Comparison of ENCODE assay signal across 1 fruit fly cellular context in the genomic region with DNA sequence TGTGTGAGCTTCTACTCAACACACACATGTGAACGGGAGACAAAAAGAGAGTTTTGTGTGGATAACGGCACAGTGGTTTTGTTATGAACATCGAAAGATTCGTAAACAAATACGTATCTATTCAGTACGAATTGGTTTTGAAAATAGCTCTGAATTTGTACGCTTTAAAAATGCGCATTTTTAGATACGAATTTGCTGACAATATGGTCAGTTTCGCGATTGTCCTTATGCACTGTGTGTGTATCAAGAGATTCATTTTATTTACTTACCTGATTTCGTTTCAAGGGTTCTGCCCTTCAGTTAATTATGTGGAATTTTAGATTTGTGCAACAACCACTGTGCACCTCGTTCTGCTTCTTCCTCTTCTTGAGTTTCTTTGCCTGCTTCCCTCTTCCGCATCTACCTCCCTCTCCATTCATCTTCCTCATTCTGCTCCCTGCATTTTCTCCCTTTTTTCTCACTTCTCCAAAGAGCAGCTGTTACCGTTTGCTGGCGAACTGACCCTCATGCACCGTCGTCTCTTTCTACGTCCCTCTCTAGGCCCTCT.
A peak's percentile ranks its signal among the peaks of the same experiment; 100 is the strongest.
TF ChIP-seq lines count a peak whose summit lies in the region.

No protein-coding gene starts in this region.

TF ChIP-seq in whole organism, embryonic, 481 proteins besides CTCF, POLR2A, EP300 and RAD21 (continued from another document and continues in another):
- no peak for TF ChIP-seq hb (GFP tag; IDR thresholded peaks at IDR 0.05; lab: Robert Waterston, UW; ENCODE audit: partially characterized antibody)
- TF ChIP-seq CG1792 (GFP tag; optimal IDR thresholded peaks at IDR 0.05; lab: Kevin White, UChicago): peak; percentile 52
- TF ChIP-seq CG11723 (GFP tag; optimal IDR thresholded peaks at IDR 0.05; lab: Kevin White, UChicago): peak; percentile 60
- TF ChIP-seq br (optimal IDR thresholded peaks at IDR 0.05; lab: Kevin White, UChicago): no peak
- peak; percentile 29 to 47 for TF ChIP-seq Trl (optimal IDR thresholded peaks at IDR 0.05; lab: Kevin White, UChicago)
- TF ChIP-seq Trl (GFP tag; optimal IDR thresholded peaks at IDR 0.05; lab: Kevin White, UChicago): peak; percentile 49
- peak; percentile 83 for TF ChIP-seq lbe (GFP tag; optimal IDR thresholded peaks at IDR 0.05; lab: Kevin White, UChicago)
- TF ChIP-seq CG2202 (tag; optimal IDR thresholded peaks at IDR 0.05; lab: Kevin White, UChicago): peak; percentile 80
- peak; percentile 76 for TF ChIP-seq CG10267 (tag; optimal IDR thresholded peaks at IDR 0.05; lab: Kevin White, UChicago)
- TF ChIP-seq pfk (GFP tag; optimal IDR thresholded peaks at IDR 0.05; lab: Kevin White, UChicago): no peak
- no peak for TF ChIP-seq Ravus (GFP tag; IDR thresholded peaks at IDR 0.05; lab: Robert Waterston, UW)
- TF ChIP-seq NfI (GFP tag; optimal IDR thresholded peaks at IDR 0.05; lab: Kevin White, UChicago): peak; percentile 60
- TF ChIP-seq ci (GFP tag; IDR thresholded peaks at IDR 0.05; lab: Robert Waterston, UW): peak; percentile 80; the same call in 2 of the 3 replicates
- peak; percentile 59 for TF ChIP-seq CG17359 (tag; optimal IDR thresholded peaks at IDR 0.05; lab: Kevin White, UChicago)
- peak; percentile 35 for TF ChIP-seq CG30020 (tag; optimal IDR thresholded peaks at IDR 0.05; lab: Kevin White, UChicago)
- TF ChIP-seq CG4820 (GFP tag; optimal IDR thresholded peaks at IDR 0.05; lab: Kevin White, UChicago): peak; percentile 68
- no peak for TF ChIP-seq CG12744 (GFP tag; optimal IDR thresholded peaks at IDR 0.05; lab: Kevin White, UChicago)
- TF ChIP-seq CG6689 (GFP tag; IDR thresholded peaks at IDR 0.05; lab: Robert Waterston, UW): peak; percentile 70
- no peak for TF ChIP-seq CG2889 (GFP tag; IDR thresholded peaks at IDR 0.05; lab: Robert Waterston, UW)
- TF ChIP-seq sens (GFP tag; lab: Kevin White, UChicago): peak; percentile 98
- no peak for TF ChIP-seq Dbx (GFP tag; IDR thresholded peaks at IDR 0.05; lab: Robert Waterston, UW)
- peak; percentile 85 for TF ChIP-seq fd96Cb (tag; optimal IDR thresholded peaks at IDR 0.05; lab: Kevin White, UChicago)
- peak; percentile 45 for TF ChIP-seq CG2116 (GFP tag; optimal IDR thresholded peaks at IDR 0.05; lab: Kevin White, UChicago)
- TF ChIP-seq lmd (GFP tag; IDR thresholded peaks at IDR 0.05; lab: Robert Waterston, UW): peak; percentile 64; the same call in 1 of the 2 replicates
- peak; percentile 58 for TF ChIP-seq Lhr (GFP tag; optimal IDR thresholded peaks at IDR 0.05; lab: Kevin White, UChicago)
- TF ChIP-seq ewg (GFP tag; optimal IDR thresholded peaks at IDR 0.05; lab: Kevin White, UChicago): peak; percentile 60
- peak in 1 of 3 experiments; percentile 78 for TF ChIP-seq Stat92E (GFP tag; optimal IDR thresholded peaks at IDR 0.05; lab: Kevin White, UChicago)
- no peak for TF ChIP-seq CG7987 (GFP tag; optimal IDR thresholded peaks at IDR 0.05; lab: Kevin White, UChicago)
- no peak for TF ChIP-seq bbx (GFP tag; IDR thresholded peaks at IDR 0.05; lab: Robert Waterston, UW; ENCODE audit: partially characterized antibody)
- peak; percentile 87 for TF ChIP-seq Med (GFP tag; lab: Kevin White, UChicago)
- peak; percentile 83 for TF ChIP-seq Hsf (GFP tag; optimal IDR thresholded peaks at IDR 0.05; lab: Kevin White, UChicago)
- peak; percentile 20 for TF ChIP-seq YL-1 (GFP tag; optimal IDR thresholded peaks at IDR 0.05; lab: Kevin White, UChicago)
- TF ChIP-seq Bdp1 (GFP tag; optimal IDR thresholded peaks at IDR 0.05; lab: Kevin White, UChicago): peak; percentile 55
- TF ChIP-seq Hr3 (GFP tag; optimal IDR thresholded peaks at IDR 0.05; lab: Kevin White, UChicago): peak; percentile 58
- TF ChIP-seq CG7372 (GFP tag; IDR thresholded peaks at IDR 0.05; lab: Robert Waterston, UW): no peak
- TF ChIP-seq CG12236 (GFP tag; optimal IDR thresholded peaks at IDR 0.05; lab: Kevin White, UChicago): peak; percentile 49
- TF ChIP-seq slp2 (GFP tag; optimal IDR thresholded peaks at IDR 0.05; lab: Kevin White, UChicago): peak; percentile 70
- TF ChIP-seq ems (GFP tag; optimal IDR thresholded peaks at IDR 0.05; lab: Kevin White, UChicago): peak; percentile 32
- TF ChIP-seq otp (GFP tag; IDR thresholded peaks at IDR 0.05; lab: Robert Waterston, UW): no peak
- peak; percentile 38 for TF ChIP-seq CG2120 (GFP tag; optimal IDR thresholded peaks at IDR 0.05; lab: Kevin White, UChicago)
- peak; percentile 45 for TF ChIP-seq CG18476 (GFP tag; optimal IDR thresholded peaks at IDR 0.05; lab: Kevin White, UChicago)
- no peak for TF ChIP-seq Bgb (GFP tag; IDR thresholded peaks at IDR 0.05; lab: Robert Waterston, UW; ENCODE audit: partially characterized antibody)
- peak; percentile 13 for TF ChIP-seq CG12071 (GFP tag; optimal IDR thresholded peaks at IDR 0.05; lab: Kevin White, UChicago)
- TF ChIP-seq CG31224 (GFP tag; IDR thresholded peaks at IDR 0.05; lab: Robert Waterston, UW): no peak
- TF ChIP-seq CG3847 (GFP tag; IDR thresholded peaks at IDR 0.05; lab: Robert Waterston, UW): no peak
- peak; percentile 48 for TF ChIP-seq CG4617 (GFP tag; optimal IDR thresholded peaks at IDR 0.05; lab: Kevin White, UChicago; ENCODE audit: borderline replicate concordance)
- TF ChIP-seq CG11696 (GFP tag; IDR thresholded peaks at IDR 0.05; lab: Robert Waterston, UW): no peak
- no peak for TF ChIP-seq CG6791 (GFP tag; IDR thresholded peaks at IDR 0.05; lab: Robert Waterston, UW; ENCODE audit: partially characterized antibody)
- TF ChIP-seq Atf-2 (GFP tag; optimal IDR thresholded peaks at IDR 0.05; lab: Kevin White, UChicago): peak; percentile 78
- TF ChIP-seq gsb-n (tag; optimal IDR thresholded peaks at IDR 0.05; lab: Kevin White, UChicago): peak; percentile 82
- TF ChIP-seq CG1832 (GFP tag; optimal IDR thresholded peaks at IDR 0.05; lab: Kevin White, UChicago): no peak
- peak; percentile 68 for TF ChIP-seq en (GFP tag; optimal IDR thresholded peaks at IDR 0.05; lab: Kevin White, UChicago)
- no peak for TF ChIP-seq CG7928 (GFP tag; optimal IDR thresholded peaks at IDR 0.05; lab: Kevin White, UChicago)
- no peak for TF ChIP-seq zf30C (GFP tag; optimal IDR thresholded peaks at IDR 0.05; lab: Kevin White, UChicago)
- TF ChIP-seq CG8765 (GFP tag; IDR thresholded peaks at IDR 0.05; lab: Robert Waterston, UW): peak; percentile 71
- peak; percentile 74 for TF ChIP-seq CG13775 (GFP tag; optimal IDR thresholded peaks at IDR 0.05; lab: Kevin White, UChicago)
- TF ChIP-seq psq (GFP tag; optimal IDR thresholded peaks at IDR 0.05; lab: Kevin White, UChicago): peak; percentile 40
- TF ChIP-seq Atf3 (GFP tag; optimal IDR thresholded peaks at IDR 0.05; lab: Kevin White, UChicago): peak; percentile 60
- peak; percentile 60 for TF ChIP-seq Six4 (GFP tag; optimal IDR thresholded peaks at IDR 0.05; lab: Kevin White, UChicago)
- peak; percentile 73 for TF ChIP-seq Antp (GFP tag; optimal IDR thresholded peaks at IDR 0.05; lab: Kevin White, UChicago)
- no peak for TF ChIP-seq sima (GFP tag; optimal IDR thresholded peaks at IDR 0.05; lab: Kevin White, UChicago)
- no peak for TF ChIP-seq CG17612 (GFP tag; IDR thresholded peaks at IDR 0.05; lab: Robert Waterston, UW)
- no peak for TF ChIP-seq gcm2 (GFP tag; optimal IDR thresholded peaks at IDR 0.05; lab: Kevin White, UChicago)
- no peak for TF ChIP-seq Dek (tag; optimal IDR thresholded peaks at IDR 0.05; lab: Kevin White, UChicago)
- no peak for TF ChIP-seq Lpt (GFP tag; optimal IDR thresholded peaks at IDR 0.05; lab: Kevin White, UChicago)
- TF ChIP-seq cwo (GFP tag; optimal IDR thresholded peaks at IDR 0.05; lab: Kevin White, UChicago): peak; percentile 13
- TF ChIP-seq CG17829 (tag; optimal IDR thresholded peaks at IDR 0.05; lab: Kevin White, UChicago): peak; percentile 81
- peak; percentile 27 for TF ChIP-seq Jarid2 (GFP tag; optimal IDR thresholded peaks at IDR 0.05; lab: Kevin White, UChicago)
- peak; percentile 46 for TF ChIP-seq jing (GFP tag; optimal IDR thresholded peaks at IDR 0.05; lab: Kevin White, UChicago)
- TF ChIP-seq CG2678 (tag; optimal IDR thresholded peaks at IDR 0.05; lab: Kevin White, UChicago): peak; percentile 79
- peak; percentile 82 for TF ChIP-seq CG33557 (GFP tag; optimal IDR thresholded peaks at IDR 0.05; lab: Kevin White, UChicago)
- TF ChIP-seq zen2 (GFP tag; IDR thresholded peaks at IDR 0.05; lab: Robert Waterston, UW; ENCODE audit: partially characterized antibody): no peak
- TF ChIP-seq kah (GFP tag; optimal IDR thresholded peaks at IDR 0.05; lab: Kevin White, UChicago): peak; percentile 45
- TF ChIP-seq ERR (GFP tag; optimal IDR thresholded peaks at IDR 0.05; lab: Kevin White, UChicago): no peak
- no peak for TF ChIP-seq hkb (optimal IDR thresholded peaks at IDR 0.05; lab: Kevin White, UChicago)
- peak; percentile 55; the same call in 1 of the 2 replicates for TF ChIP-seq hkb (GFP tag; IDR thresholded peaks at IDR 0.05; lab: Robert Waterston, UW)
- peak; percentile 72 for TF ChIP-seq trem (tag; optimal IDR thresholded peaks at IDR 0.05; lab: Kevin White, UChicago)
- no peak for TF ChIP-seq CG13287 (GFP tag; IDR thresholded peaks at IDR 0.05; lab: Robert Waterston, UW; ENCODE audit: partially characterized antibody)
- TF ChIP-seq CG2129 (GFP tag; IDR thresholded peaks at IDR 0.05; lab: Robert Waterston, UW; ENCODE audit: partially characterized antibody): no peak
- TF ChIP-seq lilli (GFP tag; optimal IDR thresholded peaks at IDR 0.05; lab: Kevin White, UChicago): peak; percentile 62
- peak; percentile 55 for TF ChIP-seq esg (GFP tag; conservative IDR thresholded peaks at IDR 0.05; lab: Robert Waterston, UW)
- no peak for TF ChIP-seq cas (GFP tag; IDR thresholded peaks at IDR 0.05; lab: Robert Waterston, UW)
- no peak for TF ChIP-seq mld (GFP tag; IDR thresholded peaks at IDR 0.05; lab: Robert Waterston, UW; ENCODE audit: partially characterized antibody)
- no peak for TF ChIP-seq yki (optimal IDR thresholded peaks at IDR 0.05; lab: Kevin White, UChicago)
- TF ChIP-seq zfh1 (GFP tag; IDR thresholded peaks at IDR 0.05; lab: Robert Waterston, UW): peak; percentile 67; the same call in 2 of the 3 replicates
- TF ChIP-seq BEAF-32 (GFP tag; optimal IDR thresholded peaks at IDR 0.05; lab: Kevin White, UChicago): no peak
- TF ChIP-seq Fer2 (tag; optimal IDR thresholded peaks at IDR 0.05; lab: Kevin White, UChicago): no peak
- peak; percentile 30 for TF ChIP-seq mam (GFP tag; optimal IDR thresholded peaks at IDR 0.05; lab: Kevin White, UChicago)
- TF ChIP-seq CG10959 (GFP tag; IDR thresholded peaks at IDR 0.05; lab: Robert Waterston, UW): peak; percentile 59
- TF ChIP-seq CG9609 (GFP tag; optimal IDR thresholded peaks at IDR 0.05; lab: Kevin White, UChicago): peak; percentile 67
- peak; percentile 76 for TF ChIP-seq zen (tag; optimal IDR thresholded peaks at IDR 0.05; lab: Kevin White, UChicago)
- TF ChIP-seq HmgZ (tag; optimal IDR thresholded peaks at IDR 0.05; lab: Kevin White, UChicago): no peak
- TF ChIP-seq her (GFP tag; optimal IDR thresholded peaks at IDR 0.05; lab: Kevin White, UChicago): peak; percentile 59
- peak; percentile 54; the same call in 1 of the 3 replicates for TF ChIP-seq gce (GFP tag; IDR thresholded peaks at IDR 0.05; lab: Robert Waterston, UW)
- peak; percentile 69 for TF ChIP-seq jumu (GFP tag; optimal IDR thresholded peaks at IDR 0.05; lab: Kevin White, UChicago)
- 0 out of 2 replicates have a peak, but pooled peaks have one; percentile 34 for TF ChIP-seq CG10366 (GFP tag; IDR thresholded peaks at IDR 0.05; lab: Robert Waterston, UW)
- TF ChIP-seq CG16813 (GFP tag; IDR thresholded peaks at IDR 0.05; lab: Robert Waterston, UW; ENCODE audit: partially characterized antibody): no peak
- no peak for TF ChIP-seq CG43689 (GFP tag; IDR thresholded peaks at IDR 0.05; lab: Robert Waterston, UW)
- no peak for TF ChIP-seq hbn (GFP tag; IDR thresholded peaks at IDR 0.05; lab: Robert Waterston, UW; ENCODE audit: partially characterized antibody)
- no peak for TF ChIP-seq NK7.1 (GFP tag; optimal IDR thresholded peaks at IDR 0.05; lab: Kevin White, UChicago)
- TF ChIP-seq Gsc (GFP tag; IDR thresholded peaks at IDR 0.05; lab: Robert Waterston, UW): no peak; the same call in 1 of the 2 replicates
- peak; percentile 46; the same call in 1 of the 3 replicates for TF ChIP-seq tgo (GFP tag; IDR thresholded peaks at IDR 0.05; lab: Robert Waterston, UW)
- peak; percentile 30 for TF ChIP-seq dm (GFP tag; optimal IDR thresholded peaks at IDR 0.05; lab: Kevin White, UChicago)
- TF ChIP-seq CG5245 (GFP tag; optimal IDR thresholded peaks at IDR 0.05; lab: Kevin White, UChicago): peak; percentile 54
- TF ChIP-seq Hr51 (GFP tag; optimal IDR thresholded peaks at IDR 0.05; lab: Kevin White, UChicago): peak; percentile 19 to 49
- peak; percentile 72 for TF ChIP-seq vvl (GFP tag; IDR thresholded peaks at IDR 0.05; lab: Robert Waterston, UW)
- peak; percentile 88 for TF ChIP-seq Xrp1 (GFP tag; IDR thresholded peaks at IDR 0.05; lab: Robert Waterston, UW)
- TF ChIP-seq MTF-1 (GFP tag; optimal IDR thresholded peaks at IDR 0.05; lab: Kevin White, UChicago; ENCODE audit: borderline replicate concordance): peak; percentile 54
- TF ChIP-seq az2 (GFP tag; optimal IDR thresholded peaks at IDR 0.05; lab: Kevin White, UChicago): peak; percentile 76
- TF ChIP-seq CG7556 (GFP tag; optimal IDR thresholded peaks at IDR 0.05; lab: Kevin White, UChicago): peak; percentile 83
- TF ChIP-seq pb (GFP tag; optimal IDR thresholded peaks at IDR 0.05; lab: Kevin White, UChicago): peak; percentile 47
- TF ChIP-seq CG1529 (GFP tag; optimal IDR thresholded peaks at IDR 0.05; lab: Kevin White, UChicago): peak; percentile 86
- TF ChIP-seq Drgx (GFP tag; IDR thresholded peaks at IDR 0.05; lab: Robert Waterston, UW): peak; percentile 75
- TF ChIP-seq p53 (GFP tag; optimal IDR thresholded peaks at IDR 0.05; lab: Kevin White, UChicago): no peak
- no peak for TF ChIP-seq CG6765 (GFP tag; optimal IDR thresholded peaks at IDR 0.05; lab: Kevin White, UChicago)
- TF ChIP-seq nau (GFP tag; optimal IDR thresholded peaks at IDR 0.05; lab: Kevin White, UChicago): peak; percentile 44
- peak; percentile 71 for TF ChIP-seq tio (GFP tag; optimal IDR thresholded peaks at IDR 0.05; lab: Kevin White, UChicago)
- TF ChIP-seq crp (GFP tag; optimal IDR thresholded peaks at IDR 0.05; lab: Kevin White, UChicago): peak in 1 of 2 experiments; percentile 40
- TF ChIP-seq CG13424 (tag; optimal IDR thresholded peaks at IDR 0.05; lab: Kevin White, UChicago): peak; percentile 77
- peak; percentile 57 for TF ChIP-seq tap (tag; optimal IDR thresholded peaks at IDR 0.05; lab: Kevin White, UChicago)
- TF ChIP-seq dpn (GFP tag; optimal IDR thresholded peaks at IDR 0.05; lab: Kevin White, UChicago): peak; percentile 62 to 75
- TF ChIP-seq nerfin-2 (GFP tag; IDR thresholded peaks at IDR 0.05; lab: Robert Waterston, UW; ENCODE audit: partially characterized antibody): no peak
- peak; percentile 44 for TF ChIP-seq Bteb2 (GFP tag; optimal IDR thresholded peaks at IDR 0.05; lab: Kevin White, UChicago)
- TF ChIP-seq CG10462 (GFP tag; optimal IDR thresholded peaks at IDR 0.05; lab: Kevin White, UChicago): peak; percentile 68
